Worm (Caenorhabditis elegans) whole organism, late embryonic: ENCODE results near the gene W03B1.9.

ENCODE experiments used
- C08G9.2 ChIP-seq: sonication (generic microtip); optimal IDR thresholded peaks from 2 replicates; lab custom pipeline; 2016; ENCODE audit warnings: mild to moderate bottlenecking, missing genetic modification characterization, moderate library complexity, missing compliant biosample characterization
- C38D4.7 ChIP-seq: fragments of 200-800 bp; sonication (Bioruptor generic); optimal IDR thresholded peaks from 2 replicates; lab custom pipeline; 2018; ENCODE audit warnings: mild to moderate bottlenecking, missing genetic modification characterization, moderate library complexity, missing compliant biosample characterization
- ama-1 ChIP-seq: fragments of 150-350 bp; optimal IDR thresholded peaks from 2 replicates; lab custom pipeline; 2014
- ceh-19 ChIP-seq: fragments of 200-800 bp; sonication (Bioruptor generic); optimal IDR thresholded peaks from 2 replicates; lab custom pipeline; 2018; ENCODE audit warnings: mild to moderate bottlenecking, missing genetic modification characterization, missing compliant biosample characterization
- elt-4 ChIP-seq: sonication (generic microtip); optimal IDR thresholded peaks from 2 replicates; lab custom pipeline; 2016; ENCODE audit warnings: missing genetic modification characterization, missing compliant biosample characterization
- lin-11 ChIP-seq: fragments of 200-800 bp; sonication (Bioruptor generic); optimal IDR thresholded peaks from 2 replicates; lab custom pipeline; 2018; ENCODE audit warnings: mild to moderate bottlenecking, missing genetic modification characterization, missing compliant biosample characterization
- pha-2 ChIP-seq: sonication (generic microtip); optimal IDR thresholded peaks from 2 replicates; lab custom pipeline; 2017; ENCODE audit warnings: mild to moderate bottlenecking, missing genetic modification characterization, missing compliant biosample characterization

DNA sequence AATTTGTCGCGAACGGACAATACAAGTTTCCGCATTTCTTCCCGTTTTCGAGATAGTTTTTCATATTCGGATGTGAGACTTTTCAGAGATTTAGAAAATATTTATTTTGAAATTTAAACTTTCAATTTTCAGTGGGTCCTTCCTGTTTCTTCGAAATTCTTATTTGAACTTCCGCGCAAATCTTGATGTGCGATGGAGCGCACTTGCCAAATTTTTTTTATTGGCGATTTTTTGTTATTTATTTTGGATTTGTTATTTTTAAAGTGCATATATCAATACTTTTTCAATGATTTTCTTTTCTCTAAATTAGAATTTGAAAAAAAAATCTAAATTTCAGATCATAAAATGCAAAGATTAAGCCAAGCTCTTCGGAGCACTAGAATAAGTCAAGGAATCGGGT, 517 bp upstream of the W03B1.9 start, which contains the start of gene sars-2:
- no peak for TF ChIP-seq ceh-19 (GFP tag; lab: Kevin White, UChicago)
- no peak for TF ChIP-seq elt-4
- TF ChIP-seq ama-1 (lab: Kevin White, UChicago): no peak
- TF ChIP-seq C08G9.2 (tag; lab: Kevin White, UChicago): no peak
- no peak for TF ChIP-seq pha-2 (tag; lab: Kevin White, UChicago)
- TF ChIP-seq C38D4.7 (GFP tag; lab: Kevin White, UChicago): no peak
- no peak for TF ChIP-seq lin-11 (tag; lab: Kevin White, UChicago)
